Fruit fly (Drosophila melanogaster): ENCODE measurements around the gene CG31468.

Gene CG31468

dm6 chr3R:23664437-23664836, 35.7 kb downstream of the CG31468 start:
- TF ChIP-seq ttk (optimal IDR thresholded peaks at IDR 0.05) (no peak), h (optimal IDR thresholded peaks at IDR 0.05) (no peak), Sin3A (optimal IDR thresholded peaks at IDR 0.05) (no peak), insv (optimal IDR thresholded peaks at IDR 0.05) (no peak), psq (optimal IDR thresholded peaks at IDR 0.05) (no peak), Myc (optimal IDR thresholded peaks at IDR 0.05) (no peak)

DNA sequence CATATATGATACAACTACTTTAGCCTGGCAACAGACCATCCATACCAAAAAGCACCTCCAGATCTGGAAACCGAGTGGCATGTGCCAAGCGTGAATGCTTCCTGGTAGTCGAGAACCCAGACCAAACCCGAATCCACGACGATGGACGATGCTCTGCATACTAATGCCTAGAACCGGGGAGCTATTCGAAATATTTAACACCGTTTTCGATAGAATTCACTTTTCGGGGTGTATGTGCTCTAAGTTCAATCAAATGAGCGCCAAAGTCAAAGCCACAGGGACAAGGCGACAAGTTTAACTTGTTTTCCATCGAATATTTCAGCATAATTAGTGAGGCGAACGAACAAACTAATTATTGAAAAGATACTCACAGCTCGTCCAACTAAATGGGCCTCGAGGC, 37.4 kb downstream of the CG31468 start:
- TF ChIP-seq psq (optimal IDR thresholded peaks at IDR 0.05): no peak
- TF ChIP-seq Myc (optimal IDR thresholded peaks at IDR 0.05): no peak
- no peak for TF ChIP-seq ttk (optimal IDR thresholded peaks at IDR 0.05)
- TF ChIP-seq insv (optimal IDR thresholded peaks at IDR 0.05): no peak
- no peak for TF ChIP-seq h (optimal IDR thresholded peaks at IDR 0.05)
- TF ChIP-seq Sin3A (optimal IDR thresholded peaks at IDR 0.05): no peak

DNA sequence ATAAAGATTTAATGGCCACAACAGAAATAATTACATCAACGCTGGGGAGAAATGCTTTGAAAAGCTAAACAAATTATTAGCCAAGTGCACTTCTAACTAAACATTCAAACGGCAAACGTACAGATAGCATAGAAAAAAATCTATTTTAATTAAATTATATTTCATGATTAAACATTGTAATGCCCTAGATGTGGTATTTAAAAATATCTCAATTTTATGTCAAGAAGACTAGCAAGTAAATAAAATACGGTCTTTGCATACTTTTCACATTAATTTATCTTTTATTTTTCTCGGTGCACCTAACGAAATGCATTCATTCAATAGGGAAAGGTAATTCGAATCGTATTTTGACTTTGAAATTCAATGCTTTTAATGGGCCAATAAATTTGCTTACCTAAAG, 40.6 kb downstream of the CG31468 start:
- no peak for TF ChIP-seq h (optimal IDR thresholded peaks at IDR 0.05)
- no peak for TF ChIP-seq Sin3A (optimal IDR thresholded peaks at IDR 0.05)
- TF ChIP-seq psq (optimal IDR thresholded peaks at IDR 0.05): no peak
- TF ChIP-seq insv (optimal IDR thresholded peaks at IDR 0.05): no peak
- TF ChIP-seq Myc (optimal IDR thresholded peaks at IDR 0.05): no peak
- TF ChIP-seq ttk (optimal IDR thresholded peaks at IDR 0.05): no peak

DNA sequence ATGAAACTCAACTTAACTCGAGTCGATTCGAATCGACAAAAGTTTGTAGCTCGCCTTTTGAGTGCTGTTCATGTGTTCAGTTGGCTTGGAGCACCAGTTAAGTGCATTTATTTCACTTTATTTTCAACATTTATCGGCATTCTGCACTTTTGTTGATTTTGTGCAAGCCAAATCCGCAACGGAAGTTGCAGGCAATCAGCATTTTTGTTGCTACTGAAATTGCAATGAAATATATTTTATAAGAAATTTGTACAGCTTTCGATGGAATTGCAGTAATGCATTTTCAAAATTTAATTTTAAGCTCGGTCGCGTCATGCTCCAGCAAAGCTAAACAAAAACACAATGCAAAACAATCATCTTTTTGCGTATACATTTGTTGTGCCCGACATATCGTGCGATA, 41.2 kb downstream of the CG31468 start:
- no peak for TF ChIP-seq insv (optimal IDR thresholded peaks at IDR 0.05)
- no peak for TF ChIP-seq Myc (optimal IDR thresholded peaks at IDR 0.05)
- no peak for TF ChIP-seq ttk (optimal IDR thresholded peaks at IDR 0.05)
- TF ChIP-seq h (optimal IDR thresholded peaks at IDR 0.05): no peak
- no peak for TF ChIP-seq Sin3A (optimal IDR thresholded peaks at IDR 0.05)
- TF ChIP-seq psq (optimal IDR thresholded peaks at IDR 0.05): no peak

- TF ChIP-seq insv (optimal IDR thresholded peaks at IDR 0.05): no peak
- no peak for TF ChIP-seq psq (optimal IDR thresholded peaks at IDR 0.05)
- no peak for TF ChIP-seq Sin3A (optimal IDR thresholded peaks at IDR 0.05)
- TF ChIP-seq ttk (optimal IDR thresholded peaks at IDR 0.05): no peak
- TF ChIP-seq Myc (optimal IDR thresholded peaks at IDR 0.05): no peak
- TF ChIP-seq h (optimal IDR thresholded peaks at IDR 0.05): no peak
Observed at dm6 chr3R:23657357-23658318, 42.5 kb downstream of the CG31468 start.

DNA sequence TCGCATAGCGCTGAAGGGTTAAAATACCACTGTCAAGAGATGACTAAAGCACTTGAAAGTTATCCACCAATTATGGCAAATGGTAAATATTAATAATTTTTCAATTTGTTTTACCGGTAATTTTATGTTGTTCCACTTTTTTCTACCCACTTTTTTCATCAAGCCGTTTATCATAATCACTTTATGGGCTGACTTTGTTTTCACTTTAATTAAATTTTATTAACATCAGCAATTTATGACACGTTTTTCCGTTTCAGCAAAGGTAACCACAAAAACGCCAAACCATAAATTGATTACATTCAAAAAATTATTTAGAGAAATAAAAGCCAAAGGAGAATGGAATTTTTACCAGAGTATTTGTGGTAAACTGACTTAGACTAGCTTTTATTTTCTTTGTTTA, 44.7 kb downstream of the CG31468 start:
- TF ChIP-seq ttk (optimal IDR thresholded peaks at IDR 0.05): no peak
- no peak for TF ChIP-seq Myc (optimal IDR thresholded peaks at IDR 0.05)
- TF ChIP-seq insv (optimal IDR thresholded peaks at IDR 0.05): no peak
- no peak for TF ChIP-seq psq (optimal IDR thresholded peaks at IDR 0.05)
- no peak for TF ChIP-seq h (optimal IDR thresholded peaks at IDR 0.05)
- TF ChIP-seq Sin3A (optimal IDR thresholded peaks at IDR 0.05): no peak

dm6 chr3R:23652525-23653108, 47.5 kb downstream of the CG31468 start:
- TF ChIP-seq h (optimal IDR thresholded peaks at IDR 0.05) (no peak), insv (optimal IDR thresholded peaks at IDR 0.05) (no peak), ttk (optimal IDR thresholded peaks at IDR 0.05) (no peak), Myc (optimal IDR thresholded peaks at IDR 0.05) (no peak), psq (optimal IDR thresholded peaks at IDR 0.05) (no peak), Sin3A (optimal IDR thresholded peaks at IDR 0.05) (no peak)

dm6 chr3R:23649831-23650230, 50.3 kb downstream of the CG31468 start:
- TF ChIP-seq ttk (optimal IDR thresholded peaks at IDR 0.05) (no peak), insv (optimal IDR thresholded peaks at IDR 0.05) (no peak), psq (optimal IDR thresholded peaks at IDR 0.05) (no peak), Sin3A (optimal IDR thresholded peaks at IDR 0.05) (no peak), Myc (optimal IDR thresholded peaks at IDR 0.05) (no peak), h (optimal IDR thresholded peaks at IDR 0.05) (no peak)

Data from Kc167 (cell line).